Fruit fly (Drosophila melanogaster) whole organism, wandering third instar larva: ENCODE measurements around the gene Svip.

Source experiments
- Abd-B ChIP-seq: fragments of >200 bp; optimal IDR thresholded peaks from 2 replicates; lab custom pipeline; 2017; ENCODE audit warnings: missing biosample characterization, missing genetic modification characterization
- CG32264 ChIP-seq: fragments of 200-800 bp; sonication (Bioruptor generic); optimal IDR thresholded peaks from 2 replicates; lab custom pipeline; 2016; ENCODE audit warnings: missing biosample characterization, missing genetic modification characterization
- CG9705 ChIP-seq: fragments of 200-800 bp; sonication (Bioruptor generic); optimal IDR thresholded peaks from 2 replicates; lab custom pipeline; 2018; ENCODE audit warnings: missing biosample characterization, mild to moderate bottlenecking, missing genetic modification characterization
- CrebA ChIP-seq: fragments of 200-800 bp; sonication (Bioruptor generic); optimal IDR thresholded peaks from 2 replicates; lab custom pipeline; 2016; ENCODE audit warnings: missing biosample characterization, mild to moderate bottlenecking, missing genetic modification characterization, borderline replicate concordance
- Dfd ChIP-seq: fragments of >200 bp; optimal IDR thresholded peaks from 2 replicates; lab custom pipeline; 2017; ENCODE audit warnings: missing biosample characterization, missing genetic modification characterization
- Dif ChIP-seq: fragments of 200-275, 200-300 bp; sonication (Bioruptor generic); optimal IDR thresholded peaks from 2 replicates; lab custom pipeline; 2018; ENCODE audit warnings: missing biosample characterization, missing genetic modification characterization; ENCODE audit not compliant: partially characterized antibody
- GATAd ChIP-seq: sonication (Bioruptor generic); optimal IDR thresholded peaks from 2 replicates; lab custom pipeline; 2016; ENCODE audit warnings: missing biosample characterization, missing genetic modification characterization
- HLH106 ChIP-seq: fragments of 200-800 bp; optimal IDR thresholded peaks from 3 replicates; lab custom pipeline; 2019; ENCODE audit warnings: missing biosample characterization, mild to moderate bottlenecking, missing genetic modification characterization, moderate library complexity
- Hnf4 ChIP-seq: fragments of 200-800 bp; sonication (Bioruptor generic); optimal IDR thresholded peaks from 2 replicates; lab custom pipeline; 2016; ENCODE audit warnings: missing biosample characterization, mild to moderate bottlenecking, missing genetic modification characterization
- Hr78 ChIP-seq: fragments of >200 bp; optimal IDR thresholded peaks from 2 replicates; lab custom pipeline; 2017; ENCODE audit warnings: missing biosample characterization, missing genetic modification characterization
- Jra ChIP-seq: sonication (Bioruptor generic); optimal IDR thresholded peaks from 2 replicates; lab custom pipeline; 2016; ENCODE audit warnings: missing biosample characterization, missing genetic modification characterization
- Mio ChIP-seq: sonication (Bioruptor generic); optimal IDR thresholded peaks from 2 replicates; lab custom pipeline; 2016; ENCODE audit warnings: missing biosample characterization, missing genetic modification characterization
- Myc ChIP-seq: fragments of >200 bp; optimal IDR thresholded peaks from 2 replicates; lab custom pipeline; 2017
- Rel ChIP-seq, 2 experiments: fragments of 200-800 bp; sonication (Bioruptor generic) in 1 of 2; optimal IDR thresholded peaks; 2 replicates in 1 of 2; 3 replicates in 1 of 2; lab custom pipeline; 2016 to 2019; ENCODE audit warnings: mild to moderate bottlenecking in 2 of 2, missing biosample characterization in 2 of 2, missing genetic modification characterization in 2 of 2, moderate library complexity in 1 of 2
- Sp1 ChIP-seq: fragments of 200-800 bp; sonication (Bioruptor generic); optimal IDR thresholded peaks from 3 replicates; lab custom pipeline; 2019; ENCODE audit warnings: missing biosample characterization, mild to moderate bottlenecking, missing genetic modification characterization, moderate library complexity
- Vsx2 ChIP-seq: fragments of 200-300, 225-300 bp; sonication (Bioruptor generic); optimal IDR thresholded peaks from 2 replicates; lab custom pipeline; 2018; ENCODE audit warnings: missing biosample characterization, missing genetic modification characterization; ENCODE audit not compliant: partially characterized antibody
- brk ChIP-seq: fragments of 200-800 bp; sonication (Bioruptor generic); optimal IDR thresholded peaks from 2 replicates; lab custom pipeline; 2016; ENCODE audit warnings: missing biosample characterization, mild to moderate bottlenecking, missing genetic modification characterization
- dl ChIP-seq, 2 experiments: fragments of 175-275, 200-275 bp in 1 of 2; fragments of 200-275 bp in 1 of 2; sonication (Bioruptor generic); optimal IDR thresholded peaks; lab custom pipeline; 2018; ENCODE audit warnings: mild to moderate bottlenecking in 2 of 2, missing biosample characterization in 2 of 2, missing genetic modification characterization in 2 of 2, moderate library complexity in 2 of 2; ENCODE audit not compliant: partially characterized antibody in 2 of 2, insufficient read depth in 1 of 2
- dmrt93B ChIP-seq: fragments of 200-800 bp; sonication (Bioruptor generic); optimal IDR thresholded peaks from 2 replicates; lab custom pipeline; 2018; ENCODE audit warnings: missing biosample characterization, mild to moderate bottlenecking, missing genetic modification characterization
- dsf ChIP-seq: sonication (Bioruptor generic); optimal IDR thresholded peaks from 2 replicates; lab custom pipeline; 2016; ENCODE audit warnings: missing biosample characterization, missing genetic modification characterization, borderline replicate concordance
- ey ChIP-seq: fragments of 200-800 bp; sonication (Bioruptor generic); optimal IDR thresholded peaks from 2 replicates; lab custom pipeline; 2016; ENCODE audit warnings: missing biosample characterization, missing genetic modification characterization
- foxo ChIP-seq, 2 experiments: fragments of 200-800 bp; sonication (Bioruptor generic); optimal IDR thresholded peaks; 2 replicates in 1 of 2; 3 replicates in 1 of 2; lab custom pipeline; 2016 to 2017; ENCODE audit warnings: missing biosample characterization in 2 of 2, missing genetic modification characterization in 2 of 2
- fru ChIP-seq: fragments of 200-800 bp; sonication (Bioruptor generic); optimal IDR thresholded peaks from 3 replicates; lab custom pipeline; 2016; ENCODE audit warnings: missing biosample characterization, mild to moderate bottlenecking, missing genetic modification characterization
- h ChIP-seq: fragments of 200-800 bp; sonication (Bioruptor generic); optimal IDR thresholded peaks from 3 replicates; lab custom pipeline; 2016; ENCODE audit warnings: missing biosample characterization, mild to moderate bottlenecking, missing genetic modification characterization
- lola ChIP-seq: fragments of >200 bp; optimal IDR thresholded peaks from 2 replicates; lab custom pipeline; 2017; ENCODE audit warnings: missing biosample characterization, missing genetic modification characterization
- pan ChIP-seq: fragments of >200 bp; optimal IDR thresholded peaks from 2 replicates; lab custom pipeline; 2017
- psq ChIP-seq: fragments of 200-800 bp; sonication (Bioruptor generic); optimal IDR thresholded peaks from 3 replicates; lab custom pipeline; 2017; ENCODE audit warnings: missing biosample characterization, mild to moderate bottlenecking, missing genetic modification characterization, moderate library complexity
- rgr ChIP-seq: fragments of 200-800 bp; sonication (Bioruptor generic); optimal IDR thresholded peaks from 3 replicates; lab custom pipeline; 2016; ENCODE audit warnings: missing biosample characterization, mild to moderate bottlenecking, missing genetic modification characterization
- tai ChIP-seq: sonication (Bioruptor generic); optimal IDR thresholded peaks from 2 replicates; lab custom pipeline; 2016; ENCODE audit warnings: missing biosample characterization, missing genetic modification characterization
- woc ChIP-seq: sonication (Bioruptor generic); optimal IDR thresholded peaks from 2 replicates; lab custom pipeline; 2016; ENCODE audit warnings: missing biosample characterization, mild to moderate bottlenecking, missing genetic modification characterization

Svip gene

DNA sequence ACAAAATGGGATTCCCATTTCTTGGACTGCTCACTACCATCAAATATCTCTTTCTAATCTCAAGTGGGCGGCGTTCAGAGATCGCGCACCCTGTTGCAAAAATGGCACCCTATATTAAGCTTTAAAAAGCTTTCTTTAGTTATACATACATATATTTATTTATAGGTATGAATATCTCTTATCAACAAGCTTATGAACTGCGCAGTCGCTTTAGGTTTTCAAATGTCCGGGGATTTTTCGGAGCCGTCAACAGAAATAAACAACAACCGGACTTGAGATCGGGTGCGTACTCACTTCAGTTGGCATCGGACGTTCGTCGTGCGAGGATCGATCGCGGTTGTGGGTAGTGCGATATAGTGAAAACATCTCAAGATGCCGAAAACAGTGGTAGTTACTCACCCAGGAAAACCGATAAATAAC, 9.5 kb upstream of the Svip start, which contains the start of gene PGRP-LF (continued):
- peak; percentile 57 for TF ChIP-seq brk (GFP tag; lab: Kevin White, UChicago)
- no peak for TF ChIP-seq tai
- TF ChIP-seq fru: no peak
- TF ChIP-seq foxo (GFP tag; optimal IDR thresholded peaks at IDR 0.05; lab: Kevin White, UChicago): peak in 1 of 2 experiments; percentile 7
- TF ChIP-seq Mio (GFP tag; lab: Kevin White, UChicago): no peak
- no peak for TF ChIP-seq CG32264 (GFP tag; lab: Kevin White, UChicago)
- TF ChIP-seq Dfd (GFP tag; lab: Kevin White, UChicago): no peak
- no peak for TF ChIP-seq Abd-B (GFP tag; lab: Kevin White, UChicago)
- no peak for TF ChIP-seq pan (lab: Kevin White, UChicago)
- no peak for TF ChIP-seq psq (GFP tag; lab: Kevin White, UChicago)
- TF ChIP-seq h (GFP tag; lab: Kevin White, UChicago): peak; percentile 52
- TF ChIP-seq Myc (lab: Kevin White, UChicago): no peak
- no peak for TF ChIP-seq ey (GFP tag; lab: Kevin White, UChicago)
- TF ChIP-seq GATAd (GFP tag; lab: Kevin White, UChicago): no peak
- TF ChIP-seq CrebA: peak; percentile 78

- no peak for TF ChIP-seq Dif (GFP tag; lab: Kevin White, UChicago)
- TF ChIP-seq Hr78: no peak
- TF ChIP-seq Vsx2 (GFP tag; lab: Kevin White, UChicago): no peak
- TF ChIP-seq ey (GFP tag; lab: Kevin White, UChicago): no peak
- no peak for TF ChIP-seq woc (GFP tag; lab: Kevin White, UChicago)
These were observed 5.1 kb upstream of the Svip start, which contains the start of gene CG32040 for dm6 chr3L:9353733-9354132. CG32040 (plus strand) TSS chr3L:9354033.

DNA sequence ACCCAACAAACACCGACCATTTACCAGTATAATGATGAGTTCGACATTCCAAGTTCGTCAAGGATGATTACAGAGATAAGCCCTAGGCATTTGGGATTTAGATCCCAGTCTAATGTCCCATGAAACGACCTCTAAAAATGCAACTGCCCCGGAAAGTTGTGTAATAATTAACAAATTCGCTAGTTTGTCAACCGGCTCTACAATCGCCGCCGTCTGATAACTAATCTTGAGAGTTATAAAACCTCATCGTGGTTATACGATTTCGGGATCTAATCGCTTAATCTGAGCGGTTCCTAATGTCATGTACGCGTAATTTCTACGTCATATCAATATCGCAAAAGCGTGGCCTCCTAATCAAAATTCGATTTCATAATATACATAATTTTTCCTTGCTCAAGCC, 3.2 kb upstream of the Svip start:
- TF ChIP-seq Rel (GFP tag; optimal IDR thresholded peaks at IDR 0.05; lab: Kevin White, UChicago): no peak
- TF ChIP-seq Rel (tag; optimal IDR thresholded peaks at IDR 0.05; lab: Kevin White, UChicago): no peak
- TF ChIP-seq Hr78: no peak
- TF ChIP-seq woc (GFP tag; lab: Kevin White, UChicago): no peak
- no peak for TF ChIP-seq HLH106 (tag; lab: Kevin White, UChicago)
- TF ChIP-seq dmrt93B (GFP tag; lab: Kevin White, UChicago): no peak
- TF ChIP-seq GATAd (GFP tag; lab: Kevin White, UChicago): no peak
- TF ChIP-seq lola (GFP tag; lab: Kevin White, UChicago): no peak
- TF ChIP-seq, all 38 proteins: peak for 0

dm6 chr3L:9356138-9356753, 2.6 kb upstream of the Svip start:
- TF ChIP-seq Vsx2 (GFP tag; lab: Kevin White, UChicago) (no peak), GATAd (GFP tag; lab: Kevin White, UChicago) (no peak)
- TF ChIP-seq, all 38 proteins: peak for 0

- no peak for TF ChIP-seq CG9705 (GFP tag; lab: Kevin White, UChicago)
- no peak for TF ChIP-seq dsf (GFP tag; lab: Kevin White, UChicago)
- peak; percentile 28 for TF ChIP-seq Rel (GFP tag; optimal IDR thresholded peaks at IDR 0.05; lab: Kevin White, UChicago)
- TF ChIP-seq Rel (tag; optimal IDR thresholded peaks at IDR 0.05; lab: Kevin White, UChicago): peak; percentile 57
- TF ChIP-seq psq (GFP tag; lab: Kevin White, UChicago): peak; percentile 75
- TF ChIP-seq Sp1 (GFP tag; lab: Kevin White, UChicago): peak; percentile 26
- TF ChIP-seq h (GFP tag; lab: Kevin White, UChicago): peak; percentile 27
- TF ChIP-seq, all 38 proteins: peak for 4
These were observed 728 bp upstream of the Svip start for dm6 chr3L:9357830-9358712.

dm6 chr3L:9360217-9360692, 1.5 kb downstream of the Svip start, which contains the start of gene Pdxk:
Pdxk (plus strand) TSS chr3L:9360316.
- TF ChIP-seq Jra (GFP tag; lab: Kevin White, UChicago) (no peak), Dfd (GFP tag; lab: Kevin White, UChicago) (no peak), Sp1 (GFP tag; lab: Kevin White, UChicago) (peak; percentile 51), Myc (lab: Kevin White, UChicago) (no peak), Rel (GFP tag; optimal IDR thresholded peaks at IDR 0.05; lab: Kevin White, UChicago) (no peak), Rel (tag; optimal IDR thresholded peaks at IDR 0.05; lab: Kevin White, UChicago) (peak; percentile 87), dl (GFP tag; optimal IDR thresholded peaks at IDR 0.05; lab: Kevin White, UChicago; ENCODE audit: insufficient read depth in 1 of 2, partially characterized antibody in 2 of 2) (peak in 1 of 2 experiments; percentile 35), rgr (GFP tag; lab: Kevin White, UChicago) (peak; percentile 42), Dif (GFP tag; lab: Kevin White, UChicago) (peak; percentile 28), Hnf4 (GFP tag; lab: Kevin White, UChicago) (no peak), psq (GFP tag; lab: Kevin White, UChicago) (no peak)
- TF ChIP-seq, all 38 proteins: peak for 5
